Worm (Caenorhabditis elegans) whole organism, late embryonic: ENCODE results near the gene F56B3.9.

Experiments
- C38D4.7 ChIP-seq: fragments of 200-800 bp; sonication (Bioruptor generic); optimal IDR thresholded peaks from 2 replicates; lab custom pipeline; 2018; ENCODE audit warnings: mild to moderate bottlenecking, missing genetic modification characterization, moderate library complexity, missing compliant biosample characterization
- F13H6.1 ChIP-seq: sonication (generic microtip); optimal IDR thresholded peaks from 2 replicates; lab custom pipeline; 2016; ENCODE audit warnings: missing genetic modification characterization, missing compliant biosample characterization
- K09A11.1 ChIP-seq: sonication (generic microtip); optimal IDR thresholded peaks from 2 replicates; lab custom pipeline; 2017; ENCODE audit warnings: antibody characterized with exemption, mild to moderate bottlenecking, missing genetic modification characterization, missing compliant biosample characterization; ENCODE audit not compliant: insufficient read depth
- ahr-1 ChIP-seq: sonication (generic microtip); optimal IDR thresholded peaks from 2 replicates; lab custom pipeline; 2016; ENCODE audit warnings: missing genetic modification characterization, missing compliant biosample characterization
- ceh-18 ChIP-seq: sonication (generic microtip); optimal IDR thresholded peaks from 2 replicates; lab custom pipeline; 2016; ENCODE audit warnings: missing genetic modification characterization, missing compliant biosample characterization
- ceh-19 ChIP-seq: fragments of 200-800 bp; sonication (Bioruptor generic); optimal IDR thresholded peaks from 2 replicates; lab custom pipeline; 2018; ENCODE audit warnings: mild to moderate bottlenecking, missing genetic modification characterization, missing compliant biosample characterization
- ceh-2 ChIP-seq: sonication (generic microtip); optimal IDR thresholded peaks from 2 replicates; lab custom pipeline; 2016; ENCODE audit warnings: missing genotype, missing genetic modification characterization, missing compliant biosample characterization
- ceh-22 ChIP-seq: sonication (generic microtip); optimal IDR thresholded peaks from 2 replicates; lab custom pipeline; 2017; ENCODE audit warnings: missing biosample characterization, missing genetic modification characterization
- ceh-24 ChIP-seq: sonication (generic microtip); optimal IDR thresholded peaks from 2 replicates; lab custom pipeline; 2016; ENCODE audit warnings: mild to moderate bottlenecking, missing genetic modification characterization, missing compliant biosample characterization
- ceh-31 ChIP-seq: sonication (generic microtip); optimal IDR thresholded peaks from 2 replicates; lab custom pipeline; 2016; ENCODE audit warnings: missing genetic modification characterization, missing compliant biosample characterization
- ceh-48 ChIP-seq: sonication (generic microtip); optimal IDR thresholded peaks from 2 replicates; lab custom pipeline; 2016; ENCODE audit warnings: missing genetic modification characterization, inconsistent platforms, missing compliant biosample characterization
- ceh-6 ChIP-seq: fragments of 200-800 bp; sonication (Bioruptor generic); optimal IDR thresholded peaks from 2 replicates; lab custom pipeline; 2018; ENCODE audit warnings: mild to moderate bottlenecking, missing genetic modification characterization, missing compliant biosample characterization
- ceh-9 ChIP-seq: sonication (generic microtip); optimal IDR thresholded peaks from 2 replicates; lab custom pipeline; 2016; ENCODE audit warnings: mild to moderate bottlenecking, missing genetic modification characterization, inconsistent platforms, missing compliant biosample characterization
- dmd-4 ChIP-seq: sonication (generic microtip); optimal IDR thresholded peaks from 2 replicates; lab custom pipeline; 2016; ENCODE audit warnings: borderline replicate concordance, missing genetic modification characterization, missing compliant biosample characterization
- elt-2 ChIP-seq: sonication (generic microtip); optimal IDR thresholded peaks from 2 replicates; lab custom pipeline; 2016; ENCODE audit warnings: missing genetic modification reagents, missing genetic modification characterization, missing compliant biosample characterization
- elt-4 ChIP-seq: sonication (generic microtip); optimal IDR thresholded peaks from 2 replicates; lab custom pipeline; 2016; ENCODE audit warnings: missing genetic modification characterization, missing compliant biosample characterization
- ets-4 ChIP-seq: sonication (generic microtip); optimal IDR thresholded peaks from 2 replicates; lab custom pipeline; 2016; ENCODE audit warnings: missing genetic modification characterization, missing compliant biosample characterization
- eyg-1 ChIP-seq: sonication (generic microtip); optimal IDR thresholded peaks from 2 replicates; lab custom pipeline; 2016; ENCODE audit warnings: missing genotype, missing genetic modification characterization, missing compliant biosample characterization
- fax-1 ChIP-seq: sonication (generic microtip); optimal IDR thresholded peaks from 2 replicates; lab custom pipeline; 2016; ENCODE audit warnings: missing genotype, missing genetic modification characterization, missing compliant biosample characterization
- fkh-6 ChIP-seq: sonication (generic microtip); optimal IDR thresholded peaks from 2 replicates; lab custom pipeline; 2016; ENCODE audit warnings: missing genetic modification characterization, missing compliant biosample characterization
- hlh-15 ChIP-seq: sonication (generic microtip); optimal IDR thresholded peaks from 2 replicates; lab custom pipeline; 2016; ENCODE audit warnings: missing genetic modification characterization, missing compliant biosample characterization
- hlh-6 ChIP-seq: sonication (generic microtip); optimal IDR thresholded peaks from 2 replicates; lab custom pipeline; 2016; ENCODE audit warnings: missing genotype, missing genetic modification characterization, missing compliant biosample characterization
- hlh-8 ChIP-seq: sonication (generic microtip); optimal IDR thresholded peaks from 2 replicates; lab custom pipeline; 2016; ENCODE audit warnings: missing genotype, missing genetic modification characterization, missing compliant biosample characterization
- lim-6 ChIP-seq: sonication (generic microtip); optimal IDR thresholded peaks from 2 replicates; lab custom pipeline; 2016; ENCODE audit warnings: missing genetic modification characterization, missing compliant biosample characterization
- lin-11 ChIP-seq: fragments of 200-800 bp; sonication (Bioruptor generic); optimal IDR thresholded peaks from 2 replicates; lab custom pipeline; 2018; ENCODE audit warnings: mild to moderate bottlenecking, missing genetic modification characterization, missing compliant biosample characterization
- mec-3 ChIP-seq: sonication (generic microtip); optimal IDR thresholded peaks from 2 replicates; lab custom pipeline; 2016; ENCODE audit warnings: borderline replicate concordance, missing genetic modification characterization, missing compliant biosample characterization
- nhr-11 ChIP-seq: fragments of 150-350 bp; optimal IDR thresholded peaks from 2 replicates; lab custom pipeline; 2014; ENCODE audit warnings: missing biosample characterization, missing genetic modification characterization
- npax-4 ChIP-seq: sonication (generic microtip); optimal IDR thresholded peaks from 2 replicates; lab custom pipeline; 2016; ENCODE audit warnings: missing genetic modification characterization, missing compliant biosample characterization
- odd-2 ChIP-seq: sonication (generic microtip); optimal IDR thresholded peaks from 2 replicates; lab custom pipeline; 2017; ENCODE audit warnings: antibody characterized with exemption, mild to moderate bottlenecking, missing genetic modification characterization, missing compliant biosample characterization
- pag-3 ChIP-seq: sonication (generic microtip); optimal IDR thresholded peaks from 2 replicates; lab custom pipeline; 2016; ENCODE audit warnings: missing compliant biosample characterization, missing genetic modification characterization, borderline replicate concordance
- pat-9 ChIP-seq: fragments of 200-800 bp; sonication (Bioruptor generic); optimal IDR thresholded peaks from 2 replicates; lab custom pipeline; 2018; ENCODE audit warnings: mild to moderate bottlenecking, missing genetic modification characterization, moderate library complexity, missing compliant biosample characterization
- pax-1 ChIP-seq: fragments of 150-350 bp; optimal IDR thresholded peaks from 2 replicates; lab custom pipeline; 2014; ENCODE audit warnings: missing biosample characterization, missing genetic modification characterization
- pha-2 ChIP-seq: sonication (generic microtip); optimal IDR thresholded peaks from 2 replicates; lab custom pipeline; 2017; ENCODE audit warnings: mild to moderate bottlenecking, missing genetic modification characterization, missing compliant biosample characterization
- pha-4 ChIP-seq: fragments of 150-350 bp; optimal IDR thresholded peaks from 2 replicates; lab custom pipeline; 2018; ENCODE audit warnings: missing biosample characterization, missing genetic modification reagents, missing genetic modification characterization
- pqm-1 ChIP-seq: sonication (generic microtip); optimal IDR thresholded peaks from 2 replicates; lab custom pipeline; 2016; ENCODE audit warnings: missing genetic modification characterization, missing compliant biosample characterization
- ref-2 ChIP-seq: sonication (generic microtip); optimal IDR thresholded peaks from 2 replicates; lab custom pipeline; 2016; ENCODE audit warnings: missing genetic modification characterization, missing compliant biosample characterization
- sdc-2 ChIP-seq: sonication (generic microtip); optimal IDR thresholded peaks from 2 replicates; lab custom pipeline; 2016; ENCODE audit warnings: missing genotype, missing genetic modification characterization, missing compliant biosample characterization
- tbx-2 ChIP-seq: sonication (generic microtip); optimal IDR thresholded peaks from 2 replicates; lab custom pipeline; 2016; ENCODE audit warnings: missing genetic modification characterization, missing compliant biosample characterization
- unc-3 ChIP-seq, 2 experiments: fragments of 200-800 bp in 1 of 2; sonication (Bioruptor generic) in 1 of 2; sonication (generic microtip) in 1 of 2; conservative IDR thresholded peaks in 1 of 2; optimal IDR thresholded peaks in 1 of 2; 2 replicates each; pipeline versions ENCODE4 v1.3.6 to Lab custom; 2016 to 2022; ENCODE audit warnings: missing compliant biosample characterization in 2 of 2, missing genetic modification characterization in 2 of 2, missing genetic modification reagents in 1 of 2
- unc-42 ChIP-seq: sonication (generic microtip); optimal IDR thresholded peaks from 2 replicates; lab custom pipeline; 2016; ENCODE audit warnings: missing genotype, missing genetic modification characterization, missing compliant biosample characterization
- unc-55 ChIP-seq: sonication (generic microtip); optimal IDR thresholded peaks from 2 replicates; lab custom pipeline; 2017; ENCODE audit warnings: missing biosample characterization, missing genetic modification reagents, missing genetic modification characterization

F56B3.9 gene

DNA sequence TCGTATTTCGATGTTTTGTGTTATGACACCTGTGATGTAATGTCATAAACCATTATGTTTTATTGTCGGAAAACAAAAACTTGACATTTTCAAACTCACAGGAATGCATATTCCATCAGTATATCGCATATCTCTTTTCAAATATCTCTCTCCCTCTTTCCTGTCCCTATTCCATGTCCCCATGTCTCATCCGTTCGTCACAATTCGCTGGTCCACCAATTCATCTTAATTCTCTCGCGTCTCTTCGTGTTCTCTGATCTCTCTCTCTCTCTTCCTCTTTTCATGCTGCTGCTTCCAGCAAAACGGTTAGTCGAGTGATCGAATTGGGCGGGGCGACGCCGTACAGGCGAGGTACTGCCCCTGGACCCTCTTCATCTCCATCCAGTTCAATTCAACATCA, 29.3 kb upstream of the F56B3.9 start:
- TF ChIP-seq unc-55 (peak; percentile 67), ref-2 (tag; lab: Kevin White, UChicago) (peak; percentile 40), elt-2 (no peak)
- TF ChIP-seq, all 69 proteins: peak for 2

DNA sequence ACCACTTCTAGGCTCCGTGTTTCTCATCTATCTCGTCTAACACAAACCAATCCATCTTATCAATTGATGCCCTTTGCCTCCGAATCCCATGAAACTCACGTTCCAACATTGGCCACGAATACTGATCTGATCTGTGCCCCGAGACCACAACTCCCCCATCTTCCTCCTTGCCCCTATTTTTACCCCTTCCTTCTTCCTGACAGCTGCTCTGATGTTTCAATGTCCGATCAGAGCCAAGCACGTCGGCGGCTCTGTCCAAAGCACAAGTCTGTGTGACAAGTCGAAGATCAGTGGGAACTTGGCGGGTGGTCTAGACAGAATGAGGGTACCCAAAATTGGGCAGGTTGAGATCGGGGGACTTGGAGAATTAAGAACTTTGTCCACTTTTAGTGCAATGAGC, 24.8 kb upstream of the F56B3.9 start:
- no peak for TF ChIP-seq pha-2 (tag; lab: Kevin White, UChicago)
- no peak for TF ChIP-seq odd-2
- no peak for TF ChIP-seq F13H6.1 (tag; lab: Kevin White, UChicago)
- TF ChIP-seq lin-11 (tag; lab: Kevin White, UChicago): no peak
- TF ChIP-seq ceh-2: no peak
- TF ChIP-seq eyg-1 (tag; lab: Kevin White, UChicago): no peak
- no peak for TF ChIP-seq unc-55
- TF ChIP-seq pat-9 (tag; lab: Kevin White, UChicago): no peak
- no peak for TF ChIP-seq ceh-6 (GFP tag; lab: Kevin White, UChicago)
- no peak for TF ChIP-seq elt-4 (tag; lab: Kevin White, UChicago)
- no peak for TF ChIP-seq ceh-24
- no peak for TF ChIP-seq npax-4 (tag; lab: Kevin White, UChicago)
- no peak for TF ChIP-seq dmd-4 (tag; lab: Kevin White, UChicago)
- no peak for TF ChIP-seq C38D4.7
- TF ChIP-seq ets-4 (tag; lab: Kevin White, UChicago): no peak
- no peak for TF ChIP-seq ceh-31 (tag; lab: Kevin White, UChicago)
- no peak for TF ChIP-seq K09A11.1 (tag; lab: Kevin White, UChicago)
- no peak for TF ChIP-seq hlh-8 (tag; lab: Kevin White, UChicago)
- no peak for TF ChIP-seq fkh-6 (tag; lab: Kevin White, UChicago)

DNA sequence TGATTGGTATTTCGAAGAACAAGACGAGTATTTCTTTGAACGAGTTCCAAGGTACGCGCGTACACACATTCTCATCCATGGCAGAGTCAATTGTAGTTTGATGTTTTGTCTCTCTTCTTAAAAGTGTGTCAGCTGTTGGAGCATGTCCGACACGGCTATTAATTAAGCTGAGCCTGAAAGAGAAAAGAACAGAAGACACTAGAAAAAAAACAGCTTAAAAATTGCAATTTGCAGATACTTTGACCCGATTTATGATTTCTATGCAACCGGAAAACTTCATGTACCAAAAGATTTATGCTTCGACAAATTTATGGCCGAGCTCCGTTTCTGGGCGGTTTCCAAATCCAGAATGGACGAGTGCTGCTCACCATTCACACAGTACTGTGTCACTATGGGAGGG, 21.6 kb upstream of the F56B3.9 start:
- TF ChIP-seq unc-42 (no peak), pha-4 (tag; lab: Kevin White, UChicago) (no peak), C38D4.7 (no peak)
- TF ChIP-seq, all 69 proteins: peak for 0

DNA sequence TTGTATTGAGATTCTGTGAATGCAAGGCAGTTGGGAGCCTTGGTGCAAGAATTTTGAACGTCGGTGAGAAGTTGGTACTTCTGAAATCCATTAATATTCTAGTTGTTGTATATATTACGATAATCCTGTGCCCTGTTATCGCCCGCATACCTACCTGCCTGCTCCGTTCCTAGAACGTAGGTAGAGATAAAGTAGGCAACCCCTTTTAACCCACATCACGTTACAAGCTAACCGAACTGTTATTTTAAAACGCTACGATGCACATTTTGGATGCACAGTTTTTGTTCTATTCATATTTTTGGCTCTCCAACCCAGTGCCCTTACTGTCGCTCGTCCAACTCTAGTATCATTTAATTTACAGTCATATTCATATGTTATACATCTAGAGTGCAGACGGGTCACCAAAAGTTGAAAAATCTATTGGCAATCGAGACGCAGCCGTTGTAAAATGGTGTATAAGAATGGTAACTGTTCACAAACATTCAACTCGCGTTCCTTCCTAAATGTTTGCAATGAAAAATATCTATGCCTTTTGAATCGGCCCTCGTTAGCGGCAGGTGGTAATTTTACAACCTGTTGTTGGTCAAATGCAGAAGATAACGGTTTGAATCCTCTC, 16.7 kb upstream of the F56B3.9 start:
- TF ChIP-seq pqm-1 (tag; lab: Kevin White, UChicago): no peak
- no peak for TF ChIP-seq unc-3 (GFP tag; conservative IDR thresholded peaks at IDR 0.05; lab: Robert Waterston, UW)
- no peak for TF ChIP-seq unc-3 (tag; optimal IDR thresholded peaks at IDR 0.05; lab: Kevin White, UChicago)
- no peak for TF ChIP-seq hlh-6 (tag; lab: Kevin White, UChicago)
- TF ChIP-seq pax-1 (tag; lab: Kevin White, UChicago): no peak
- TF ChIP-seq nhr-11: no peak
- no peak for TF ChIP-seq fax-1 (tag; lab: Kevin White, UChicago)
- TF ChIP-seq hlh-8 (tag; lab: Kevin White, UChicago): no peak
- TF ChIP-seq tbx-2 (tag; lab: Kevin White, UChicago): no peak
- no peak for TF ChIP-seq ahr-1 (tag; lab: Kevin White, UChicago)
- TF ChIP-seq npax-4 (tag; lab: Kevin White, UChicago): no peak

DNA sequence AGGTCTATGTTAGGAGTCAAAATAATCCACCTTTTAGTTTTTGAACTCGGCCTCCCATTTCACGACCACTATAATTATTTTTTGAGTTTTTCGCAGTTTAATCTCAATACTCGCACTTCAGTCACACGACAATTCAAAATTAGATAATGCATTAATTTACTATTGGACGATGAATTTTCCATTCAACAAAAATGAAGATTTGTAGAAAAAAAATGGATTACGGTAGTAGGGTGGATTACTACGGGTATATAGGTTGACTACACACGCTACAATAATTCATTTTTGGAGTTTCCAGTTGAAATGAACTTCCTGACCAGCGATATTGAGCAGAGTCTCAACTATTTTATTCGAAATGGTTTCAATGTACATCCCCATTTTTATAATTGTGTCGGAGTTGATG, 14.7 kb upstream of the F56B3.9 start, which contains the start of gene srt-23:
srt-23 (plus strand) TSS at position 301 of the 400 bp plus-strand sequence.
- TF ChIP-seq ceh-18 (no peak), eyg-1 (tag; lab: Kevin White, UChicago) (no peak), odd-2 (no peak), ceh-19 (no peak), ceh-6 (GFP tag; lab: Kevin White, UChicago) (no peak), ceh-48 (no peak), F13H6.1 (tag; lab: Kevin White, UChicago) (no peak), sdc-2 (tag; lab: Kevin White, UChicago) (no peak), lim-6 (no peak), ceh-9 (no peak), ref-2 (tag; lab: Kevin White, UChicago) (no peak), fax-1 (tag; lab: Kevin White, UChicago) (no peak), tbx-2 (tag; lab: Kevin White, UChicago) (no peak), hlh-15 (tag; lab: Kevin White, UChicago) (no peak), pag-3 (tag; lab: Kevin White, UChicago) (no peak), mec-3 (tag; lab: Kevin White, UChicago) (no peak), fkh-6 (tag; lab: Kevin White, UChicago) (no peak), ceh-22 (no peak)
